Fruit fly (Drosophila melanogaster) whole organism, larva: ENCODE results near the gene CG7568.

ENCODE experiments used
- noc ChIP-seq: fragments of 200-800 bp; sonication (Bioruptor generic); optimal IDR thresholded peaks from 3 replicates; lab custom pipeline; 2019; ENCODE audit warnings: missing biosample characterization, mild to moderate bottlenecking, missing genetic modification characterization, moderate library complexity

The CG7568 gene

DNA sequence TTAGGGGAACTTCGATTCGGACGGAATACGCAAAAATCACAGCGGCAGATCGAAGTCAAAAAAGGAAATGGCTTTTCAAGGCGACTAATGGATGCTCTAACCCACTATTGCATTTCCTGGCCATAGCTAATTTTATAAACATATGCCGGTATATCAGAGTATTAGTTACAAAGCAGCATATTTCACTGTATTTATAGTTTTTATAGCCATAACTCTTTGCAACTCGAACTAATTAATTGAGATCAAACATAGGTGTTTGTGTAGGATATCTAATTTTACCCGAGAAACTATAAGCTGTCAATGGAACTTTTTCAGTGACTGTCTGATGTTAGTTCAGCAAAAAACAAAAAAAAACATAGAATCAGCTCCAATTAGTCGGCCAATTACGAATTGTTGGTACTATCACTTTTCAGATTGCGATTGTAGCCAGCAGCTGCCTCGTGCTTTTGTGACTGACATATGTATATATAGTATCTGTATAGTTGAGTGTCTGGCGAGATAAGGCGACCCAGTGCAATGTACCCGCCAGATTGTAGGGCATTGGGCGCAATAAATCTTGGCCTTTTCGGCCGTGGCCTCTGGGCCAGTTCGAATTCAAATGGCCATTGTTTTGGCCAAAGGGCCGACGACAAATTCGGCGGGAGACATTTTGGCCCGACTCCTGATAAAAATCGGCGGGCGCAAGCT, 15.5 kb downstream of the CG7568 start:
- no peak for TF ChIP-seq noc (tag; lab: Kevin White, UChicago)

DNA sequence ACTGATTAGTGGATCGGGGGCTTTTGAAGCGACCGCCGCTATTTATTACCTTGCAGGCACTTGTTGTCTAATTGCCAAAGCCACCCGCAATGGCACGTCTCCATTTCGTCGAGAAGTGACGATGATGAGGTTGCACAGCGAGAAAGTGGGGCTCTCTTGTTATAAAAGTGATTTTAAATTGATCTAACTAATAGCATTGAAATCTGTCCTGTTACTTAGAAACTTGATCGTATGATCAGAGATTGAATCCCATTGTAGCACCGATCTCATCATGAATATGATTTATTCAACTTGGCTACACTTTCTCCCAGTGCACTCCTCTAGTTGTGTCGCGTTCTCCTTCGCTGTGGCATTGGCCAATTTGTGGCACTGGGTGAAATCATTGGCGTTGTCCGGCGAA, 16.4 kb downstream of the CG7568 start:
- TF ChIP-seq noc (tag; lab: Kevin White, UChicago) = no peak

DNA sequence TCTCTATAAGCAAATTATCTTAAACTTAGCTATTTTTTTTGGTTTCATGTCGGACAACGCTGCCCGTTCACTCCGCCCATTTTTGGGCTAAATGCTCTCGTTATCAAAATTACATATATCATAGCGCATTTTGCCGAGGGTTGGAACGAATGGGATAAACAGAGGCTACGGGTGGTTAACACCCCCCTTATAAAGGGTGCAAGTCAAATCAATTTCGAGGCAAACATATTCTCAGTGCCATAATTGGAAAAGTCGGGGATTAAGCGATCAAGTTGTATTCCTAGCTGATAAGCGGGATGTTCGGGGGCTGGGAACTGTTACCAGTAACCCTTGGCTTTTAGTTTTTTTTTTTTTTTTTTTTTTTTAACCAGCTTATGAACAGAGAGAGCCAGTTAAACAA, 17.4 kb downstream of the CG7568 start:
- TF ChIP-seq noc (tag; lab: Kevin White, UChicago) = no peak

DNA sequence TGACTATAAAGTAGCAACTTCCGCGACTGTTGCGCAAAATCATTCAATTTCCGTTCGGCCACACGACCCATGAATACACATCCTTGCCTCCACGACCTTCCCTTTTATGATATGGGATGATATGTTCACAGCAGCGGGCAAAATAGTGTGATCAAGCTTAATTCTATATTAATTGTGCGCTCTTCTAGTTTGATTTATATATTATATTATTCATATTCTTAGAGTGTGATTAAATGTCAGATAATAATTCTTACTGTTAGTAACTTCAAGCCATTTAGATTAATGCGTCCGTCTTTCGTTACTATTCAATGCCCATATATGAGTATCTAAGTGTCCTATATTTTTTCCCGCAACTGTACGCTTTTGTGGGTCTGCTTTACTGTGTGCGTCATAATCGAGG, 19.2 kb downstream of the CG7568 start:
- no peak for TF ChIP-seq noc (tag; lab: Kevin White, UChicago)

DNA sequence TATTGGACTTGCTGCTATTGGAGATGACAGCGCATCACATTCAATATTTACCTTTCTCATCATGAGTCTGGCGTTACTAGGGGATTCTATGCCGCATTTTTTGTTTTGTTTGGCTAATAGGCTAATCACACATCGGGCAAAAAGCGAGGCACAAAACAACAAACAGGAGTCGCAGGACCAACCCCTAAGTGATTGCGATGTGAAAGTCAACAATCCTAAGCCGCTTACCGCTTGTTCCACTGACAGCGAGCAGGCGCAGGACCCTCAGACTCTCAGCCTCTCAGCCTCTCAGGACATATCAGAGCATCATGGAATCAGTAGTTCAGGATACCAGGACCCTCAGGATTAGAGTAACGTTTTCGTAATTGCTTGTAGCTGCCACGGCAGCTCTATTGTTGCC, 24.7 kb downstream of the CG7568 start:
- no peak for TF ChIP-seq noc (tag; lab: Kevin White, UChicago)

DNA sequence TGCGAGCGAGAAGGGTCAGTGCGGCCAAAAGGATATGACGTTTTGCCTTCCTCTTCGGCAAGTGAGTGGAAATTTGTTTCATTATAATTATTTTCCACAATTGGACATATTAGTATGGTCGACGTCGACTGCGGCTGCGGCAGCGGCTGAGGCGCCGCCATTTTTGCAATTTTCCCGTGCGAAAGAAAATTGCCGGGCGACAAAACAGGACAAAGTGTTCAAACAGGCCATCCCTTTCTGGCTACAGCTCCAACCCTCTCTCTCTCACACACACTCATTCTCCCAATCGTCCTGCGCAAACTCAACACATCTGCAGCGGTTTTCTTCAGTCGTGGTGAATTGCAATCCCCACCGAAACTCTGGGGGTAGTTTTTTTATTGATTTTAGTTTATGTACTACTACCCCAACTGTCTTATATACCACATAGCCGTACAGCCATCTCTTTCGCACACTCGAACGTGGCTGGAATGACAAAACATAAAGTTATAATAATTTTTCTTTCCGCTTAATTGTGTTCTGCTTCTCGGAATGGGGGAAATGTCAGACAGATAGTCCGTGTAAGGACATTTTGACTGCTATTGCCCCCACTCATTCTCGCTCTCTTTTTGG, 28.5 kb downstream of the CG7568 start:
- no peak for TF ChIP-seq noc (tag; lab: Kevin White, UChicago)

DNA sequence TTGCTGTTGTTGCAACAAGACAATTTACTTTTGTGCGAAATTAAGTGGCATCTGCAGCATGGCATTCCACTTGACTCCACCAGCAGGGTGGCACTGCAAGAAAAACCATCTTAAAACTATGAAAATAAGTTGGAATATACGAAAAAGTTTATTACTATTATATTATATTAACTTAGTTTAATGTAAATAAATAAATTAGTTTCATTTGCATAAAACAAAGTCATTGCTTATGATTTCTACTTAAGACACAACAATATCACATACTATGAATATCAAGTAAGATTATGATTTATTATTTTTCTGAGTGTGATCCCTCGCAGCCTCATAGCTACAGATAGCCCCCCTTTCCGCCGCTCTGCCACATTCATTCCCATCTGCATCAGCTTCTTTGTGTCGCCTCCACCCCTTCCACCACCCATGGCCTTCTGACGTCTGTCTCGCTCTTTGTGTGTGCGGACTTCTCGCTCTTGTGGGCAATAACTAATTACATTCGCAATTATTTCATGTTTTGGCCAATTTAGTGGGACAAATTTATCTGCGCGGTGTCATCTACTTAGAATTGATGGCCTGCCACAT, 30.3 kb downstream of the CG7568 start:
- no peak for TF ChIP-seq noc (tag; lab: Kevin White, UChicago)

DNA sequence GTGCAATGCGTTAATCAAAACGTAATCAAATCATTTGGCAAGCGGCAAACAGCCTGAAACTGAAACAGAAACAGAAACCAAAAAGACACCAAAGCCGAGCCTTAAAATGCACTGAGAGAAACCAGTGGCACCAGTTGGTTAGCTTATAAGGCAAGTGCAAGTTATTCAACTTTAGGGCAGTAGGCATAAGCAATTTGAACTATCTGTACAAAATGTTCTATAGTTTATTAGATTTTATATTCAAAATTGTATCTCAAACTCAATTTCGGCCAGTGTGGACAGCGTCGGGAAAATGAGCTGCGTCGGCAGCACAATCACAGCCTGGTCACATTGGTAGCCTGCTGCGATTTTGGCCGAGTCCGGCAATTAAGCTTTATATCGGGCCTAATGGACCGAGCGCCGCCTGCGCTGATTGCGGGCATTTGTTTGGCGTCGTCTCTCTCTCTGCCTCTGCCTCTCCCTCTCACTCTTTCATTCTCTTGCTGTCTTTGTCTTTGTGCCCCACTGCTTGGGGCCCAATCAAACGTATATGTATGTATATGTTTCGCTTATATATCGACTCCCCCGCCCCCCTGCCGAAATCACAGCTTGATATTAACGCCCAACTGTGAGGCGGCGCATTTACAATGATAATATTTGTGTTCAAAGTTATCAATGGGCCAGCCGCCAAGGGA, 33.5 kb downstream of the CG7568 start:
- no peak for TF ChIP-seq noc (tag; lab: Kevin White, UChicago)

DNA sequence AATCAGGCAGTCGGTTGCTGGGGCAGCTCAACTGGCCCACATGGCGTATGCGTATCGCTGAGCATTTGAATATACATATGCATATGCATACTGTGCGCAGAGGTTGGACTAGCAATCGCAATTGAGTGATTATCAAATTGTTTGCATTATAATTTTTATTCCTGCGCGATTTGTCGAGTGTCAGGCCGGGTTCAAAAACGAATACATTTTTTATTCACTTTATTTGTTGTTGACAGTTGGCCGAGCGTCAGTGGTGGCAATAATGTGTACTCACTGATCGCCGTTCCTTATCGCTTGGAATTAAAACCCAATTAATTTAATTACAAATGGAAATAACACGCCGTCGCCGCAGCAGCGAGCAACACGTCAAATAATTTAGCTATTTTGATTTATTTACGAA, 34.9 kb downstream of the CG7568 start:
- TF ChIP-seq noc (tag; lab: Kevin White, UChicago) = peak; percentile 83

DNA sequence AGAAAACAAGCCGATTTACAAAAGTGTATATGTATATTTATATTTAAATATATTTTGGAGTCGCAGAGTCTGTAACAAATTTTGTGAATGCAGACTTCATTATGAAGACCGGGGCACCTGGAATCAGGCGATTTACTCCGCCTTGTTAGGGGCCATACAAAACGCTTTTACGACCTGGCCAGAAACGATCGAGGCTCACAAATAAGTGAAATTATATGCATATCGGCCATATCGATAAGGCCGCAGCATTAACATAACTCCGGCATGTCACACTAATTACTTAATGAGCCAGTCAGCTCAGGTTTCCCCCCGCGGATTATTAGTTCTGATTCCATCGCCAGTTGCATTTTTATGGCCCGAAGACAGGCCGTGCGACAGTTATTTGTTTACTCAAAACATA, 38.1 kb downstream of the CG7568 start:
- no peak for TF ChIP-seq noc (tag; lab: Kevin White, UChicago)

DNA sequence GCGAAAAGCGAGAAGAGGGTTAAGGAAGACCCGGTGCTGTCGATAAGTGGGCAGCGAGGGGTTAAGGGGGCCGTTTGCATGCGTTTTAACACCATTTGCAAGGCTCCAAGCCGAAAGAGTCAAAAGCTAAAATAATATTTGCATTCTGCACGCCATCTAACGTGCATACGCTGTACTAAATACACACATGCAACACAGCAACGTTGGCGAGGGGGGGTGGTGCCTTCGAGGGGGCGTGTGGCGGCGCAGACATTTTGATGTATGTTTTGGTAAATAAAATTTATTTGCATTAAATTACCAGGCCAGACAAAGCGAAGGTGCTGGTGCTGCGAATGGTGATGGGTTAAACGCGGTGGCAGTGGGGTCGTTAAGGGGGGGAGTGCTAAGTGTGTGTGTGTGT, 40.2 kb downstream of the CG7568 start:
- no peak for TF ChIP-seq noc (tag; lab: Kevin White, UChicago)

DNA sequence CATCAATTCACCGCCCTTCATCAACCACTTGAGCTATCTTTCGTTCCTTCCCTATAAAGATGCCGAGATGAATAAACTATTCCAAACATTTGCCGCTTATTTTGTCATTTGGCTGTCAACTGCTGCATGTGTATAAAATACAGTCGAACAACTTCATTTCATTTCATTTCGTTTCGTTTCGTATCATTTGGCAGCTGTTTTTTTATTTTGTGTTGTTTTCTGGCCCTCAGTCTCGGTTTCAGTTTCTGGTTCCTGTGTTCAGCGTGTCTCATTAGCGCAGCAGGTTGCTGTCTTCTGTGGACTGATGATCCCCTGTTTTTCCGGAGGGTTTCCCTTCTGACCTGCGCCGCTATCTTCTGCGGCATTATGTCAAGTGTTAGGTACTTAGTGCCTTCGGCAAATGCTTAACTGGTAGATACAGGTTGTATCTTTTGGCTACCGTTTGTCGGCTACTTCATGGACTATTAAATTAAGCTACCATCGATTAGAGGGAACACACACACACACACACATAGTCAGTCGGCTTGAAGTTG, 41.2 kb downstream of the CG7568 start:
- no peak for TF ChIP-seq noc (tag; lab: Kevin White, UChicago)

DNA sequence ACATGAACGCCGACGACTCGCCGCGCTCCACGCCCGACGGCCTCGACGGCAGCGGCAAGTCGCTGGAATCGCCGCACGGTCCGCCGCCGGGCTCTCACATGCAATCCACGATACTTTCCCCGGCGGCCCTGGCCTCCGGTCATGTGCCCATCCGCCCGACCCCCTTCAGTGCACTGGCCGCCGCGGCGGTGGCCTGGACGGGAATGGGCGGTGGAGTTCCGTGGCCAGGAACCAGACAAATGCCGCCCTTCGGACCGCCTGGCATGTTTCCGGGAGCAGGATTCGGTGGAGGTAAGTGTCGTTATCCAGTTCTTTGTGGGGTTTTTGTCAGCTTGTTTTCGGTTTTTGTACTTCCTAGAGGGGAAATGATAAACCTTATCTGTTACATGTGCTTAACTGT, 43.1 kb downstream of the CG7568 start:
- no peak for TF ChIP-seq noc (tag; lab: Kevin White, UChicago)

DNA sequence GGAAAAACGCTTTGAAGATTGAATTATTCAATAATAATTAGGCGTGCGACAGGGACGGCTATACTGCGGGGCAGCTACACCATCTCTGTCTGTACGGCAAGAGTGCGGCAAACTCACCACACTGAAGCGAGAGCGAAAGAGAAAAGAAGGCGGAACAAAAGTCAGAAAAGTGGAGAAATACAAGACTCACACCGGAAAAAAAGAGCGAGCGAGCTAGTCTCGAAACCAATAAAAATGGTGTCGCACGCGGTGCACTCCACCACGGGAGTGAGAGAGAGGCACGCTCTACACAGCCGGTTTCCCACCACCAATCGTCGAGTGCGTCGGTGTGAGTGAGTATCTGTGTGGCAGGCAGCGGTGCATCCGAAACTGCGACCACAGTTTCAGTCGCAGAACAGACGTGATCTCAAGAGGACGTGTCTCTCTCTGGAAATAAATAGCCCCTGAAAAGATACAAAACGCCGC, 44.6 kb downstream of the CG7568 start, which contains the start of gene Dr:
TSS of gene Dr (plus strand) at position 384 of the 465 bp plus-strand sequence.
- no peak for TF ChIP-seq noc (tag; lab: Kevin White, UChicago)

DNA sequence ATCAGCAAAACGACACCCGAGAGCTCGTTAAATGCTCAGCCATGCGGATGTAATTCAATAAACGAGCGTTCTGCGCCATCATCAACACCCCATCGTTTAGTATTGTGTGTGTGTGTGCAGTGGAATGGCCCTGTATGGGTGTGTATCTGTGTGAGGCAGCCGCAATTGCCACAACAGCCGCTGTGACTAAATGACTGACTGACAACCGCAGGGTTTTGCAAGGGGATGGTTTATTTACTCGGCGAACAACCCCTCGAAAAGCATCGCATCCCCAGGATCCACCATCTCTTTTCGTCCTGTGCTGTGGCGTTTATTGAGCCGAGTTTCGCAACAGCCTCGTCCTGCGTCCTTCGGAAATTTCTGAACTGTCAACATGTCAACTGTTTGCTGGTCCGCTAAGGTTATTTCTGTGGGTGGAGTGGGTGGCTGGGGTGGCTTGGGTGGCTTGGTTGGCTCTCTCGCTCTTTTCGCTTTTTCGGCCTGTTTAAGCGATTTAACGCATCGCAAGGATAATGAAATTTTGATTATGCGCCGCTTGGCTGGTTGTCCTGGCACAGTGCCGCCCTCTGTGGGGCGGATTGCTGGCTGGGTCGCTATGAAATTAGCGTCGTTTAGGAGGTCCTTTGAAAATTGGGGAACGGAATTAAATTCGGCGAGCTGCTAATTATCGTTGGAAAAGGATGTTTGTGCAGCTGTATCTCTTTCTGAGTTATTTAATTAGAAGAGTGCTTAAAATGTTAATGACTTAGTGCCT, 47.7 kb downstream of the CG7568 start:
- TF ChIP-seq noc (tag; lab: Kevin White, UChicago) = no peak
